Fruit fly (Drosophila melanogaster) whole organism, embryonic: Measurements from ENCODE around the gene obst-F.

ENCODE experiments used
- Atf-2 ChIP-seq: fragments of 200-800 bp; sonication (Bioruptor generic); optimal IDR thresholded peaks from 2 replicates; lab custom pipeline; 2016; ENCODE audit warnings: missing biosample characterization, missing genetic modification characterization
- Awh ChIP-seq: fragments of 200-800 bp; sonication (Bioruptor generic); IDR thresholded peaks from 2 replicates; pipeline ENCODE4, ENCODE4 v1.3.6; 2022; ENCODE audit warnings: missing biosample characterization, missing genetic modification characterization
- CG10959 ChIP-seq: fragments of 200-800 bp; sonication (Bioruptor generic); IDR thresholded peaks from 2 replicates; pipeline ENCODE4 v1.3.6; 2022; ENCODE audit warnings: missing biosample characterization, missing genetic modification characterization
- CG11560 ChIP-seq: fragments of 200-800 bp; sonication (Bioruptor generic); IDR thresholded peaks from 3 replicates; pipeline ENCODE4 v1.3.6; 2022; ENCODE audit warnings: missing biosample characterization, missing genetic modification characterization
- CG11695 ChIP-seq: fragments of 200-800 bp; sonication (Bioruptor generic); IDR thresholded peaks from 3 replicates; pipeline ENCODE4 v1.3.6; 2022; ENCODE audit warnings: missing biosample characterization, missing genetic modification characterization
- CG12219 ChIP-seq: fragments of 200-800 bp; sonication (Bioruptor generic); optimal IDR thresholded peaks from 3 replicates; lab custom pipeline; 2018; ENCODE audit warnings: missing biosample characterization, mild to moderate bottlenecking, missing genetic modification characterization
- CG13424 ChIP-seq: fragments of 200-800 bp; sonication (Bioruptor generic); optimal IDR thresholded peaks from 2 replicates; lab custom pipeline; 2019; ENCODE audit warnings: missing biosample characterization, mild to moderate bottlenecking, missing genetic modification characterization, moderate library complexity
- CG14014 ChIP-seq: fragments of 200-800 bp; sonication (Bioruptor generic); IDR thresholded peaks from 2 replicates; pipeline ENCODE4 v1.3.6; 2022; ENCODE audit warnings: missing biosample characterization, missing genetic modification characterization
- CG14710 ChIP-seq: fragments of 200-800 bp; sonication (Bioruptor generic); optimal IDR thresholded peaks from 3 replicates; lab custom pipeline; 2019; ENCODE audit warnings: missing biosample characterization, mild to moderate bottlenecking, missing genetic modification characterization, moderate library complexity
- CG1529 ChIP-seq: fragments of 200-800 bp; sonication (Bioruptor generic); optimal IDR thresholded peaks from 3 replicates; lab custom pipeline; 2018; ENCODE audit warnings: missing biosample characterization, missing genetic modification characterization
- CG1832 ChIP-seq: fragments of 200-800 bp; sonication (Bioruptor generic); optimal IDR thresholded peaks from 2 replicates; lab custom pipeline; 2017; ENCODE audit warnings: missing biosample characterization, mild to moderate bottlenecking, missing genetic modification characterization, inconsistent platforms
- CG3163 ChIP-seq: fragments of 200-800 bp; sonication (Bioruptor generic); optimal IDR thresholded peaks from 3 replicates; lab custom pipeline; 2016; ENCODE audit warnings: missing biosample characterization, missing genetic modification characterization
- CG32532 ChIP-seq: fragments of 200-800 bp; sonication (Bioruptor generic); IDR thresholded peaks from 2 replicates; pipeline ENCODE4 v1.3.6; 2022; ENCODE audit warnings: missing biosample characterization, missing genetic modification characterization
- CG3847 ChIP-seq: fragments of 200-800 bp; sonication (Bioruptor generic); IDR thresholded peaks from 2 replicates; pipeline ENCODE4 v1.3.6; 2022; ENCODE audit warnings: missing biosample characterization, missing genetic modification characterization
- CG43689 ChIP-seq: fragments of 200-800 bp; sonication (Bioruptor generic); IDR thresholded peaks from 2 replicates; pipeline ENCODE4 v1.3.6; 2022; ENCODE audit warnings: missing biosample characterization, missing genetic modification characterization
- CG4707 ChIP-seq: fragments of 200-800 bp; sonication (Bioruptor generic); optimal IDR thresholded peaks from 2 replicates; lab custom pipeline; 2018; ENCODE audit warnings: missing biosample characterization, mild to moderate bottlenecking, missing genetic modification characterization, moderate library complexity
- CG5953 ChIP-seq: fragments of 200-800 bp; sonication (Bioruptor generic); IDR thresholded peaks from 2 replicates; pipeline ENCODE4 v1.3.6; 2022; ENCODE audit warnings: missing biosample characterization, missing genetic modification characterization
- CG6272 ChIP-seq: fragments of 200-800 bp; sonication (Bioruptor generic); IDR thresholded peaks from 2 replicates; pipeline ENCODE4 v1.3.6; 2022; ENCODE audit warnings: missing biosample characterization, missing genetic modification characterization
- CG6654 ChIP-seq: fragments of 200-800 bp; sonication (Bioruptor generic); optimal IDR thresholded peaks from 2 replicates; lab custom pipeline; 2017; ENCODE audit warnings: missing biosample characterization, mild to moderate bottlenecking, missing genetic modification characterization
- CG6689 ChIP-seq: fragments of 200-800 bp; sonication (Bioruptor generic); IDR thresholded peaks from 2 replicates; pipeline ENCODE4 v1.3.6; 2022; ENCODE audit warnings: missing biosample characterization, missing genetic modification characterization
- CG7372 ChIP-seq: fragments of 200-800 bp; sonication (Bioruptor generic); IDR thresholded peaks from 2 replicates; pipeline ENCODE4 v1.3.6; 2022; ENCODE audit warnings: missing biosample characterization, missing genetic modification characterization
- CrebB ChIP-seq: fragments of 200-800 bp; sonication (Bioruptor generic); optimal IDR thresholded peaks from 3 replicates; lab custom pipeline; 2018; ENCODE audit warnings: missing biosample characterization, mild to moderate bottlenecking, missing genetic modification characterization
- D19A ChIP-seq: fragments of 200-800 bp; optimal IDR thresholded peaks from 3 replicates; lab custom pipeline; 2019; ENCODE audit warnings: missing biosample characterization, mild to moderate bottlenecking, missing genetic modification characterization, moderate library complexity
- Doc3 ChIP-seq: fragments of 200-800 bp; sonication (Bioruptor generic); IDR thresholded peaks from 3 replicates; pipeline ENCODE4 v1.3.6; 2022; ENCODE audit warnings: missing biosample characterization, missing genetic modification characterization; ENCODE audit not compliant: partially characterized antibody
- Eip74EF ChIP-seq, 2 experiments: fragments of 200-800 bp in 1 of 2; fragments of >200 bp in 1 of 2; sonication (Bioruptor generic) in 1 of 2; optimal IDR thresholded peaks; 2 replicates each; lab custom pipeline; 2017 to 2019; ENCODE audit warnings: missing biosample characterization in 2 of 2, missing genetic modification characterization in 2 of 2, mild to moderate bottlenecking in 1 of 2, moderate library complexity in 1 of 2
- Jarid2 ChIP-seq: fragments of 200-800 bp; sonication (Bioruptor generic); optimal IDR thresholded peaks from 3 replicates; lab custom pipeline; 2017; ENCODE audit warnings: mild to moderate bottlenecking, missing biosample characterization, missing genetic modification reagents, missing genetic modification characterization
- MBD-R2 ChIP-seq: fragments of 200-800 bp; sonication (Bioruptor generic); IDR thresholded peaks from 2 replicates; pipeline ENCODE4 v1.3.6; 2022; ENCODE audit warnings: missing biosample characterization, missing genetic modification characterization
- MTF-1 ChIP-seq: fragments of 200-800 bp; sonication (Bioruptor generic); optimal IDR thresholded peaks from 2 replicates; lab custom pipeline; 2018; ENCODE audit warnings: missing biosample characterization, mild to moderate bottlenecking, missing genetic modification characterization, borderline replicate concordance
- Sin3A ChIP-seq: fragments of >200 bp; optimal IDR thresholded peaks from 2 replicates; lab custom pipeline; 2018
- ato ChIP-seq: fragments of 200-800 bp; sonication (Bioruptor generic); IDR thresholded peaks from 2 replicates; pipeline ENCODE4 v1.3.6; 2022; ENCODE audit warnings: missing biosample characterization, missing genetic modification characterization; ENCODE audit not compliant: partially characterized antibody
- bab2 ChIP-seq: fragments of 200-800 bp; sonication (Bioruptor generic); optimal IDR thresholded peaks from 2 replicates; lab custom pipeline; 2016; ENCODE audit warnings: missing biosample characterization, missing genetic modification characterization
- chif ChIP-seq, 2 experiments: fragments of 200-800 bp; sonication (Bioruptor generic); optimal IDR thresholded peaks; 3 replicates each; lab custom pipeline; 2016; ENCODE audit warnings: missing biosample characterization in 2 of 2, missing genetic modification characterization in 2 of 2
- ci ChIP-seq: fragments of 200-800 bp; sonication (Bioruptor generic); IDR thresholded peaks from 3 replicates; pipeline ENCODE4 v1.3.6; 2022; ENCODE audit warnings: missing biosample characterization, missing genetic modification characterization
- ems ChIP-seq: fragments of 200-800 bp; sonication (Bioruptor generic); optimal IDR thresholded peaks from 3 replicates; lab custom pipeline; 2016; ENCODE audit warnings: missing biosample characterization, missing genetic modification characterization
- exex ChIP-seq: fragments of 200-800 bp; sonication (Bioruptor generic); optimal IDR thresholded peaks from 4 replicates; lab custom pipeline; 2018; ENCODE audit warnings: missing biosample characterization, mild to moderate bottlenecking, missing genetic modification characterization, moderate library complexity
- fd102C ChIP-seq: fragments of 200-800 bp; sonication (Bioruptor generic); optimal IDR thresholded peaks from 2 replicates; lab custom pipeline; 2018; ENCODE audit warnings: missing biosample characterization, mild to moderate bottlenecking, missing genetic modification characterization, moderate library complexity
- fd64A ChIP-seq: fragments of 200-800 bp; sonication (Bioruptor generic); optimal IDR thresholded peaks from 3 replicates; lab custom pipeline; 2018; ENCODE audit warnings: missing biosample characterization, mild to moderate bottlenecking, missing genetic modification characterization
- her ChIP-seq: fragments of 200-800 bp; sonication (Bioruptor generic); optimal IDR thresholded peaks from 2 replicates; lab custom pipeline; 2016; ENCODE audit warnings: missing biosample characterization, missing genetic modification characterization
- jumu ChIP-seq: fragments of 200-800 bp; sonication (Bioruptor generic); optimal IDR thresholded peaks from 3 replicates; lab custom pipeline; 2016; ENCODE audit warnings: missing biosample characterization, missing genetic modification characterization
- kni ChIP-seq: fragments of 200-800 bp; sonication (Bioruptor generic); optimal IDR thresholded peaks from 3 replicates; lab custom pipeline; 2017; ENCODE audit warnings: mild to moderate bottlenecking, missing biosample characterization, missing genetic modification reagents, missing genetic modification characterization
- lab ChIP-seq: fragments of 200-800 bp; sonication (Bioruptor generic); optimal IDR thresholded peaks from 3 replicates; lab custom pipeline; 2017; ENCODE audit warnings: missing biosample characterization, missing genetic modification characterization, mild to moderate bottlenecking, moderate library complexity, missing genetic modification reagents
- lbe ChIP-seq: fragments of 200-800 bp; sonication (Bioruptor generic); optimal IDR thresholded peaks from 2 replicates; lab custom pipeline; 2016; ENCODE audit warnings: missing biosample characterization, mild to moderate bottlenecking, missing genetic modification characterization
- oc ChIP-seq: fragments of 200-800 bp; sonication (Bioruptor generic); optimal IDR thresholded peaks from 2 replicates; lab custom pipeline; 2018; ENCODE audit warnings: missing biosample characterization, mild to moderate bottlenecking, missing genetic modification characterization, moderate library complexity
- scrt ChIP-seq: fragments of 200-800 bp; sonication (Bioruptor generic); optimal IDR thresholded peaks from 2 replicates; lab custom pipeline; 2018; ENCODE audit warnings: missing biosample characterization, mild to moderate bottlenecking, missing genetic modification characterization, moderate library complexity
- sim ChIP-seq: fragments of 200-800 bp; sonication (Bioruptor generic); IDR thresholded peaks from 2 replicates; pipeline ENCODE4 v1.3.6; 2022; ENCODE audit warnings: missing biosample characterization, missing genetic modification characterization
- slbo ChIP-seq: fragments of 200-800 bp; sonication (Bioruptor generic); IDR thresholded peaks from 2 replicates; pipeline ENCODE4 v1.3.6; 2022; ENCODE audit warnings: missing biosample characterization, missing genetic modification characterization
- ssp ChIP-seq: fragments of 200-800 bp; sonication (Bioruptor generic); IDR thresholded peaks from 2 replicates; pipeline ENCODE4 v1.3.6; 2022; ENCODE audit warnings: missing biosample characterization, missing genetic modification characterization
- unc-4 ChIP-seq: fragments of 200-800 bp; sonication (Bioruptor generic); IDR thresholded peaks from 2 replicates; pipeline ENCODE4 v1.3.6; 2022; ENCODE audit warnings: missing biosample characterization, missing genetic modification characterization; ENCODE audit not compliant: partially characterized antibody
- vfl ChIP-seq: fragments of 200-800 bp; sonication (Bioruptor generic); optimal IDR thresholded peaks from 2 replicates; lab custom pipeline; 2016; ENCODE audit warnings: missing biosample characterization, missing genetic modification characterization
- z ChIP-seq: fragments of 200-800 bp; sonication (Bioruptor generic); IDR thresholded peaks from 3 replicates; pipeline ENCODE4 v1.3.6; 2022; ENCODE audit warnings: missing biosample characterization, missing genetic modification characterization

Gene obst-F

dm6 chr3L:20185206-20185868 is 16.1 kb downstream of the obst-F start (continued):
- TF ChIP-seq CG14710 = no peak
- TF ChIP-seq sim (GFP tag; lab: Robert Waterston, UW) = no peak
- no peak for TF ChIP-seq exex
- no peak for TF ChIP-seq D19A (tag; lab: Kevin White, UChicago)
- peak; percentile 27; the same call in 1 of the 3 replicates for TF ChIP-seq ci (GFP tag; lab: Robert Waterston, UW)
- no peak for TF ChIP-seq jumu (GFP tag; lab: Kevin White, UChicago)
- TF ChIP-seq Doc3 = no peak
- peak; percentile 69 for TF ChIP-seq lab (GFP tag; lab: Kevin White, UChicago)
- peak; percentile 78 for TF ChIP-seq slbo (GFP tag; lab: Robert Waterston, UW)
- no peak for TF ChIP-seq ato (GFP tag; lab: Robert Waterston, UW)
- no peak for TF ChIP-seq CG1832 (GFP tag; lab: Kevin White, UChicago)
- peak; percentile 24 for TF ChIP-seq scrt (GFP tag; lab: Kevin White, UChicago)
- TF ChIP-seq lbe (GFP tag; lab: Kevin White, UChicago) = no peak
- TF ChIP-seq CG4707 (GFP tag; lab: Kevin White, UChicago) = no peak
- 0 out of 3 replicates have a peak, but pooled peaks have one; percentile 34 for TF ChIP-seq CG11695
- peak; percentile 42; the same call in 1 of the 2 replicates for TF ChIP-seq CG32532 (GFP tag; lab: Robert Waterston, UW)
- TF ChIP-seq CG11560 (tag; lab: Robert Waterston, UW) = no peak
- TF ChIP-seq vfl (GFP tag; lab: Kevin White, UChicago) = no peak
- no peak for TF ChIP-seq CG7372 (GFP tag; lab: Robert Waterston, UW)
- TF ChIP-seq CG1529 = no peak
- no peak for TF ChIP-seq unc-4 (GFP tag; lab: Robert Waterston, UW)
- TF ChIP-seq fd64A (GFP tag; lab: Kevin White, UChicago) = no peak
- TF ChIP-seq CG6689 = no peak
- no peak for TF ChIP-seq CG5953 (GFP tag; lab: Robert Waterston, UW)
- no peak for TF ChIP-seq CG6272 (GFP tag; lab: Robert Waterston, UW)
- TF ChIP-seq her (GFP tag; lab: Kevin White, UChicago) = peak; percentile 13
- TF ChIP-seq CG43689 (GFP tag; lab: Robert Waterston, UW) = 0 out of 2 replicates have a peak, but pooled peaks have one; percentile 3
- TF ChIP-seq Jarid2 (GFP tag; lab: Kevin White, UChicago) = peak; percentile 44
- no peak for TF ChIP-seq chif (GFP tag; optimal IDR thresholded peaks at IDR 0.05; lab: Kevin White, UChicago)
- no peak for TF ChIP-seq CG10959
- no peak for TF ChIP-seq CrebB (tag; lab: Kevin White, UChicago)
- TF ChIP-seq CG12219 (GFP tag; lab: Kevin White, UChicago) = peak; percentile 39
- peak in 1 of 2 experiments; percentile 37 for TF ChIP-seq Eip74EF (GFP tag; optimal IDR thresholded peaks at IDR 0.05; lab: Kevin White, UChicago)
- TF ChIP-seq CG14014 (GFP tag; lab: Robert Waterston, UW) = peak; percentile 58
- no peak for TF ChIP-seq CG6654 (GFP tag; lab: Kevin White, UChicago)
- peak; percentile 69 for TF ChIP-seq ems (GFP tag; lab: Kevin White, UChicago)
- TF ChIP-seq Awh (GFP tag; lab: Robert Waterston, UW) = no peak
- peak; percentile 10 for TF ChIP-seq bab2 (GFP tag; lab: Kevin White, UChicago)
- no peak for TF ChIP-seq kni (GFP tag; lab: Kevin White, UChicago)
- TF ChIP-seq fd102C (GFP tag; lab: Kevin White, UChicago) = no peak
- peak; percentile 69 for TF ChIP-seq CG13424 (tag; lab: Kevin White, UChicago)
- TF ChIP-seq Atf-2 = peak; percentile 18
- TF ChIP-seq CG3163 (GFP tag; lab: Kevin White, UChicago) = no peak
- TF ChIP-seq ssp (GFP tag; lab: Robert Waterston, UW) = no peak
- TF ChIP-seq CG3847 = peak; percentile 26; the same call in 1 of the 2 replicates
- TF ChIP-seq oc (tag; lab: Kevin White, UChicago) = no peak
- TF ChIP-seq MBD-R2 (GFP tag; lab: Robert Waterston, UW) = no peak
- no peak for TF ChIP-seq z (GFP tag; lab: Robert Waterston, UW)
- no peak for TF ChIP-seq Sin3A (lab: Kevin White, UChicago)
- TF ChIP-seq MTF-1 (GFP tag; lab: Kevin White, UChicago) = no peak
